Fruit fly (Drosophila melanogaster) whole organism, prepupa: ENCODE measurements around the gene CG7483.
A peak's percentile ranks its signal among the peaks of the same experiment; 100 is the strongest.

Experiments
- Blimp-1 ChIP-seq: fragments of 200-800 bp; sonication (Bioruptor generic); optimal IDR thresholded peaks from 3 replicates; lab custom pipeline; 2017; ENCODE audit warnings: missing biosample characterization, missing genetic modification characterization, mild to moderate bottlenecking, moderate library complexity, missing genetic modification reagents
- CG10631 ChIP-seq: fragments of 200-800 bp; sonication (Bioruptor generic); optimal IDR thresholded peaks from 2 replicates; lab custom pipeline; 2016; ENCODE audit warnings: missing biosample characterization, missing genetic modification characterization
- CG11762 ChIP-seq: fragments of 200-800 bp; sonication (Bioruptor generic); optimal IDR thresholded peaks from 3 replicates; lab custom pipeline; 2016; ENCODE audit warnings: missing biosample characterization, missing genetic modification characterization; ENCODE audit not compliant: insufficient read depth
- CG15336 ChIP-seq: fragments of 200-800 bp; sonication (Bioruptor generic); IDR thresholded peaks from 2 replicates; pipeline ENCODE4 v1.3.6; 2022; ENCODE audit warnings: missing biosample characterization, missing genetic modification characterization
- CG16779 ChIP-seq: fragments of 200-800 bp; sonication (Bioruptor generic); optimal IDR thresholded peaks from 3 replicates; lab custom pipeline; 2017; ENCODE audit warnings: missing biosample characterization, mild to moderate bottlenecking, missing genetic modification characterization
- CG31627 ChIP-seq: fragments of 200-800 bp; sonication (Bioruptor generic); optimal IDR thresholded peaks from 3 replicates; lab custom pipeline; 2016; ENCODE audit warnings: missing biosample characterization, missing genetic modification characterization
- CG3919 ChIP-seq: fragments of 200-800 bp; sonication (Bioruptor generic); optimal IDR thresholded peaks from 3 replicates; lab custom pipeline; 2016; ENCODE audit warnings: missing biosample characterization, missing genetic modification characterization
- CG6163 ChIP-seq: fragments of 200-800 bp; sonication (Bioruptor generic); IDR thresholded peaks from 3 replicates; pipeline ENCODE4 v1.3.6; 2022; ENCODE audit warnings: missing biosample characterization, missing genetic modification characterization
- CG7368 ChIP-seq: fragments of 200-800 bp; sonication (Bioruptor generic); optimal IDR thresholded peaks from 3 replicates; lab custom pipeline; 2016; ENCODE audit warnings: missing biosample characterization, missing genetic modification characterization
- CG8119 ChIP-seq: fragments of 200-800 bp; sonication (Bioruptor generic); IDR thresholded peaks from 3 replicates; pipeline ENCODE4 v1.3.6; 2022; ENCODE audit warnings: missing biosample characterization, missing genetic modification characterization
- CG8632 ChIP-seq: fragments of 200-800 bp; sonication (Bioruptor generic); optimal IDR thresholded peaks from 3 replicates; lab custom pipeline; 2016; ENCODE audit warnings: missing biosample characterization, missing genetic modification characterization
- CG9139 ChIP-seq: fragments of 200-800 bp; sonication (Bioruptor generic); optimal IDR thresholded peaks from 3 replicates; lab custom pipeline; 2017; ENCODE audit warnings: missing biosample characterization, mild to moderate bottlenecking, missing genetic modification characterization
- Eip75B ChIP-seq: fragments of 200-800 bp; sonication (Bioruptor generic); optimal IDR thresholded peaks from 3 replicates; lab custom pipeline; 2016; ENCODE audit warnings: missing biosample characterization, missing genetic modification characterization
- Eip78C ChIP-seq: fragments of 200-800 bp; sonication (Bioruptor generic); peaks from one replicate; lab custom pipeline; 2016; ENCODE audit warnings: missing biosample characterization, missing genetic modification characterization
- Ets96B ChIP-seq: fragments of 200-800 bp; optimal IDR thresholded peaks from 2 replicates; lab custom pipeline; 2019; ENCODE audit warnings: missing biosample characterization, mild to moderate bottlenecking, missing genetic modification characterization, moderate library complexity
- Hr38 ChIP-seq: sonication (Bioruptor generic); optimal IDR thresholded peaks from 2 replicates; lab custom pipeline; 2016; ENCODE audit warnings: missing biosample characterization, missing genetic modification characterization
- OdsH ChIP-seq: fragments of 200-800 bp; sonication (Bioruptor generic); optimal IDR thresholded peaks from 3 replicates; lab custom pipeline; 2016; ENCODE audit warnings: missing biosample characterization, missing genetic modification characterization
- Smox ChIP-seq: fragments of 200-800 bp; sonication (Bioruptor generic); optimal IDR thresholded peaks from 3 replicates; lab custom pipeline; 2016; ENCODE audit warnings: missing biosample characterization, missing genetic modification characterization
- achi ChIP-seq: fragments of 200-800 bp; sonication (Bioruptor generic); optimal IDR thresholded peaks from 3 replicates; lab custom pipeline; 2016; ENCODE audit warnings: missing biosample characterization, missing genetic modification characterization
- eg ChIP-seq: fragments of 200-800 bp; sonication (Bioruptor generic); IDR thresholded peaks from 3 replicates; pipeline ENCODE4 v1.3.6; 2022; ENCODE audit warnings: missing biosample characterization, missing genetic modification characterization
- fkh ChIP-seq: fragments of 200-800 bp; sonication (Bioruptor generic); optimal IDR thresholded peaks from 3 replicates; lab custom pipeline; 2017; ENCODE audit warnings: missing biosample characterization, mild to moderate bottlenecking, missing genetic modification characterization, moderate library complexity
- lz ChIP-seq: fragments of 200-800 bp; sonication (Bioruptor generic); optimal IDR thresholded peaks from 3 replicates; lab custom pipeline; 2016; ENCODE audit warnings: missing biosample characterization, missing genetic modification characterization
- net ChIP-seq: fragments of 200-800 bp; sonication (Bioruptor generic); optimal IDR thresholded peaks from 3 replicates; lab custom pipeline; 2016; ENCODE audit warnings: missing biosample characterization, missing genetic modification characterization
- ss ChIP-seq, 2 experiments: fragments of 200-800 bp; sonication (Bioruptor generic); optimal IDR thresholded peaks; 2 replicates in 1 of 2; 3 replicates in 1 of 2; lab custom pipeline; 2017 to 2018; ENCODE audit warnings: mild to moderate bottlenecking in 2 of 2, missing biosample characterization in 2 of 2, missing genetic modification characterization in 2 of 2, moderate library complexity in 1 of 2
- topi ChIP-seq: fragments of 200-800 bp; sonication (Bioruptor generic); optimal IDR thresholded peaks from 3 replicates; lab custom pipeline; 2016; ENCODE audit warnings: missing biosample characterization, missing genetic modification characterization
- vri ChIP-seq: fragments of 200-800 bp; sonication (Bioruptor generic); optimal IDR thresholded peaks from 3 replicates; lab custom pipeline; 2016; ENCODE audit warnings: missing biosample characterization, mild to moderate bottlenecking, missing genetic modification characterization

The CG7483 gene

DNA sequence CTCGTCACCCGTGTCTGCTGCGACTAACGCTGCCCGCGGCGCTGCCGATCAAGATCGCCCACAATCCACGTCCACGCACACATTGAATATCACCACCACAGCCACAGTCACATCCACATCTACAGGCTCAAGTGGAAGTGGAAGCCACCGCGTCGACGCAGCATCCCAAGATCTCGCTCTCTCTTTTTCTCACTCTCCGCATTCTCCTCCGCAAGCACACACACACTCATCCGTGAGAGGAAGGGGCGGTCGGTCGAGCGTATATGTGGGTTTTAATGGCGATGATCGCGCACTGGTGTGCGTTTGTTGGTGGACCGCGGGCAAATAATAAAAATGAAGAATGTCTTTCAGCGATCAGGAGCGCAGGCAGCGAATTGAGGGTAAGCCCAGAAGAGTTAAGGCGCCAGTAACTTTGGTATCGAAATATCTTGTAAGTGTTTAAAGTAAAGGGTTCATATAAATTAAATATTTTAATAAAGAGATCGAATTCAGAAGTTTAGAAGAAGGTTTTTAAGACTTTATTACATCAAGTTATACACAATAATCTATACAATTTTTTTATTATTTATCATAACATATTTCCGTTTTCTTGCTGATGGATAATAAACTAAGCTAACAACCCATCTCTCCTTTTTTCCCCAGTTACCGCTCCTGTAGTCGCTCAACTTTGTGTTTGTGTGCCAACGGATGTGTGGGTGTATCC lies 20.9 kb downstream of the CG7483 start, which contains the start of gene Poxm (continued):
- TF ChIP-seq Eip78C (GFP tag; lab: Kevin White, UChicago): peak; percentile 99
- peak; percentile 93 for TF ChIP-seq CG7368 (GFP tag; lab: Kevin White, UChicago)
- TF ChIP-seq CG15336: peak; percentile 94
- TF ChIP-seq vri (GFP tag; lab: Kevin White, UChicago): peak; percentile 64
- TF ChIP-seq eg (GFP tag; lab: Robert Waterston, UW): peak; percentile 91
- TF ChIP-seq Hr38: no peak
- TF ChIP-seq CG11762 (GFP tag; lab: Kevin White, UChicago): peak; percentile 94
- peak; percentile 98 for TF ChIP-seq CG3919 (GFP tag; lab: Kevin White, UChicago)
- peak; percentile 88 for TF ChIP-seq CG6163
- TF ChIP-seq topi (GFP tag; lab: Kevin White, UChicago): peak; percentile 94
- TF ChIP-seq, all 60 proteins: peak for 59

- TF ChIP-seq CG10631 (no peak), ss (GFP tag; optimal IDR thresholded peaks at IDR 0.05; lab: Kevin White, UChicago) (no peak), OdsH (no peak), CG16779 (tag; lab: Kevin White, UChicago) (no peak), Ets96B (tag; lab: Kevin White, UChicago) (no peak), CG9139 (GFP tag; lab: Kevin White, UChicago) (no peak), Eip78C (GFP tag; lab: Kevin White, UChicago) (no peak), CG7368 (GFP tag; lab: Kevin White, UChicago) (no peak), eg (GFP tag; lab: Robert Waterston, UW) (no peak), CG8632 (GFP tag; lab: Kevin White, UChicago) (no peak), CG31627 (GFP tag; lab: Kevin White, UChicago) (no peak), Eip75B (GFP tag; lab: Kevin White, UChicago) (no peak), lz (GFP tag; lab: Kevin White, UChicago) (no peak), Blimp-1 (GFP tag; lab: Kevin White, UChicago) (no peak), CG15336 (no peak)
Measured at dm6 chr3R:8334471-8334783, 21.4 kb downstream of the CG7483 start.

dm6 chr3R:8334982-8335381 lies 22.0 kb downstream of the CG7483 start:
- TF ChIP-seq Eip78C (GFP tag; lab: Kevin White, UChicago): peak; percentile 8
- no peak for TF ChIP-seq ss (GFP tag; optimal IDR thresholded peaks at IDR 0.05; lab: Kevin White, UChicago)

- TF ChIP-seq CG8119 (GFP tag; lab: Robert Waterston, UW) (no peak), Eip78C (GFP tag; lab: Kevin White, UChicago) (peak; percentile 11), Hr38 (no peak)
Measured at dm6 chr3R:8336012-8336567, 23.1 kb downstream of the CG7483 start.

- TF ChIP-seq Smox (GFP tag; lab: Kevin White, UChicago) (no peak), net (GFP tag; lab: Kevin White, UChicago) (no peak), achi (GFP tag; lab: Kevin White, UChicago) (peak; percentile 99), Eip78C (GFP tag; lab: Kevin White, UChicago) (peak; percentile 37), fkh (GFP tag; lab: Kevin White, UChicago) (peak; percentile 8)
Measured at dm6 chr3R:8340675-8341275, 27.8 kb downstream of the CG7483 start, which contains the start of the genes COX7A and Arl2. Gene COX7A (minus strand): TSS chr3R:8341043. Gene Arl2 (plus strand): TSS chr3R:8341100.

DNA sequence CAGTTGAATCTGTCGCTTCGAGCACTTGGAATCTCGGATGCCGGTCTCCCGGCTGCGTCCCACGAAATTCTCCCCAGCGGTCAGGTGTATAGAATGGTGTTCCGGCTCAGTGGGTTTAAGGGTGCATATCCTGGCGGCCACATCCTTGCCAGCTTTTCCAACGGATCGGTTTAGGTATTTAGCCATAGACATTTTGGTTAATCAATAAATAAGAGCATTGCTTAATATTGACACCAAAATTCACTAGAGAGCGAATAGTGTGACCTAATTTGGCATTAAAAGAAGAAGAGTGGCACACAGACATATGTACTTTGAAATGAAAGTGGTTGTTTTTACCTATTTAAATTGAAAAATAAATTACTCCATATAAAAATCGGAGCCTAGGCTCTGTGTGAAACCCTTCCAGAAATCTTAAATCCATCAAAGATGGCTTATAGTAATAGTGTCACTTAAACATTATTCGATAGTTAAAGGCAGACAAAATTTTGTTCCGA lies 30.3 kb downstream of the CG7483 start, which contains the start of the genes PNKP and COX7AL:
PNKP (minus strand) TSS at position 266 of the 494 bp plus-strand sequence.
COX7AL (plus strand) TSS at position 419 of the 494 bp plus-strand sequence.
- TF ChIP-seq CG10631 (no peak), fkh (GFP tag; lab: Kevin White, UChicago) (peak; percentile 38)
